Fruit fly (Drosophila melanogaster) whole organism: ENCODE results near the gene strat.

Source experiments
- CG8478 ChIP-seq: fragments of >200 bp; optimal IDR thresholded peaks from 2 replicates; lab custom pipeline; 2018; ENCODE audit warnings: inconsistent platforms
- EcR ChIP-seq, 2 experiments: fragments of >200 bp; optimal IDR thresholded peaks; 2 replicates each; lab custom pipeline; 2017; ENCODE audit warnings: missing biosample characterization in 2 of 2, missing genetic modification characterization in 2 of 2, missing genetic modification reagents in 2 of 2
- psq ChIP-seq: fragments of >200 bp; optimal IDR thresholded peaks from 2 replicates; lab custom pipeline; 2017

dm6 chr2L:8276880-8277279 is 43.2 kb upstream of the strat start:
- no peak for TF ChIP-seq EcR (GFP tag; optimal IDR thresholded peaks at IDR 0.05; lab: Kevin White, UChicago)
- no peak for TF ChIP-seq psq (lab: Kevin White, UChicago)
- no peak for TF ChIP-seq CG8478 (lab: Kevin White, UChicago)
